Worm (Caenorhabditis elegans) whole organism, L1 larva: Measurements from ENCODE around the gene C49A9.2.
A peak's percentile ranks its signal among the peaks of the same experiment; 100 is the strongest.

ENCODE experiments used
- F16B12.6 ChIP-seq: fragments of 150-350 bp; optimal IDR thresholded peaks from 2 replicates; lab custom pipeline; 2014; ENCODE audit warnings: missing biosample characterization, missing genetic modification characterization
- aha-1 ChIP-seq: fragments of 150-350 bp; optimal IDR thresholded peaks from 2 replicates; lab custom pipeline; 2014; ENCODE audit warnings: missing biosample characterization, missing genetic modification characterization
- alr-1 ChIP-seq: fragments of 200-800 bp; sonication (Bioruptor generic); optimal IDR thresholded peaks from 2 replicates; lab custom pipeline; 2018; ENCODE audit warnings: borderline replicate concordance, mild to moderate bottlenecking, missing genetic modification characterization, missing compliant biosample characterization
- ama-1 ChIP-seq: fragments of 150-350 bp; optimal IDR thresholded peaks from 2 replicates; lab custom pipeline; 2014
- ceh-63 ChIP-seq: fragments of 200-800 bp; sonication (Bioruptor generic); optimal IDR thresholded peaks from 2 replicates; lab custom pipeline; 2018; ENCODE audit warnings: mild to moderate bottlenecking, missing genetic modification characterization, missing compliant biosample characterization
- ceh-8 ChIP-seq: fragments of 200-800 bp; sonication (Bioruptor generic); optimal IDR thresholded peaks from 2 replicates; lab custom pipeline; 2018; ENCODE audit warnings: mild to moderate bottlenecking, missing genetic modification characterization, moderate library complexity, missing compliant biosample characterization
- ceh-88 ChIP-seq: fragments of 200-800 bp; sonication (Bioruptor generic); IDR thresholded peaks from 2 replicates; pipeline ENCODE4 v1.3.6; 2022; ENCODE audit warnings: missing genetic modification characterization, missing compliant biosample characterization
- ceh-90 ChIP-seq: sonication (generic microtip); optimal IDR thresholded peaks from 2 replicates; lab custom pipeline; 2016; ENCODE audit warnings: missing genetic modification characterization, missing compliant biosample characterization
- efl-1 ChIP-seq, 4 experiments: fragments of 150-350 bp; optimal IDR thresholded peaks in 3 of 4; peaks in 1 of 4; 1 replicate in 1 of 4; 2 replicates in 3 of 4; lab custom pipeline; 2014; ENCODE audit warnings: missing biosample characterization in 2 of 4, missing genetic modification characterization in 2 of 4, missing genetic modification reagents in 2 of 4
- egl-27 ChIP-seq, 2 experiments: fragments of 150-350 bp in 1 of 2; sonication (generic microtip); optimal IDR thresholded peaks; 3 replicates each; lab custom pipeline; 2017 to 2018; ENCODE audit warnings: missing biosample characterization in 2 of 2, missing genetic modification characterization in 2 of 2, missing genetic modification reagents in 2 of 2
- elt-2 ChIP-seq: sonication (generic microtip); optimal IDR thresholded peaks from 2 replicates; lab custom pipeline; 2016; ENCODE audit warnings: missing genetic modification characterization, mild to moderate bottlenecking, inconsistent platforms, missing compliant biosample characterization, missing genetic modification reagents
- ets-5 ChIP-seq: fragments of 200-800 bp; sonication (Bioruptor generic); IDR thresholded peaks from 2 replicates; pipeline ENCODE4 v1.3.6; 2022; ENCODE audit warnings: missing genetic modification characterization, missing compliant biosample characterization
- fkh-8 ChIP-seq: sonication (generic microtip); optimal IDR thresholded peaks from 2 replicates; lab custom pipeline; 2016; ENCODE audit warnings: mild to moderate bottlenecking, missing genetic modification characterization, missing compliant biosample characterization
- fos-1 ChIP-seq: fragments of 150-350 bp; optimal IDR thresholded peaks from 2 replicates; lab custom pipeline; 2014; ENCODE audit warnings: missing biosample characterization, missing genetic modification characterization
- grh-1 ChIP-seq: fragments of 200-800 bp; sonication (Bioruptor generic); IDR thresholded peaks from 2 replicates; pipeline ENCODE4 v1.3.6; 2022; ENCODE audit warnings: missing genetic modification reagents, missing genetic modification characterization, missing compliant biosample characterization
- hpl-2 ChIP-seq: fragments of 150-350 bp; optimal IDR thresholded peaks from 2 replicates; lab custom pipeline; 2014; ENCODE audit warnings: missing biosample characterization, missing genetic modification reagents, missing genetic modification characterization
- isw-1 ChIP-seq: fragments of 200-800 bp; sonication (Bioruptor generic); IDR thresholded peaks from 2 replicates; pipeline ENCODE4 v1.3.6; 2022; ENCODE audit warnings: missing genetic modification characterization, missing compliant biosample characterization
- lin-35 ChIP-seq, 2 experiments: fragments of 150-350 bp; optimal IDR thresholded peaks; 2 replicates each; lab custom pipeline; 2014; ENCODE audit warnings: missing biosample characterization in 2 of 2, missing genetic modification characterization in 2 of 2, missing genetic modification reagents in 2 of 2
- lin-39 ChIP-seq: fragments of 150-350 bp; optimal IDR thresholded peaks from 2 replicates; lab custom pipeline; 2014; ENCODE audit warnings: missing biosample characterization, missing genetic modification reagents, missing genetic modification characterization
- lsy-2 ChIP-seq, 2 experiments: fragments of 150-350 bp; optimal IDR thresholded peaks; 2 replicates each; lab custom pipeline; 2014; ENCODE audit warnings: missing biosample characterization in 2 of 2, missing genetic modification characterization in 2 of 2
- mep-1 ChIP-seq: fragments of 150-350 bp; optimal IDR thresholded peaks from 2 replicates; lab custom pipeline; 2014; ENCODE audit warnings: missing biosample characterization, missing genetic modification characterization
- nhr-11 ChIP-seq: fragments of 150-350 bp; optimal IDR thresholded peaks from 2 replicates; lab custom pipeline; 2014; ENCODE audit warnings: missing biosample characterization, missing genetic modification characterization
- nhr-20 ChIP-seq: sonication (generic microtip); optimal IDR thresholded peaks from 2 replicates; lab custom pipeline; 2016; ENCODE audit warnings: mild to moderate bottlenecking, missing genetic modification characterization, missing compliant biosample characterization
- nhr-47 ChIP-seq: sonication (generic microtip); optimal IDR thresholded peaks from 2 replicates; lab custom pipeline; 2016; ENCODE audit warnings: mild to moderate bottlenecking, missing genetic modification characterization, moderate library complexity, missing compliant biosample characterization
- nhr-71 ChIP-seq: sonication (generic microtip); optimal IDR thresholded peaks from 2 replicates; lab custom pipeline; 2016; ENCODE audit warnings: mild to moderate bottlenecking, missing genetic modification characterization, moderate library complexity, missing compliant biosample characterization
- pqm-1 ChIP-seq: sonication (generic microtip); optimal IDR thresholded peaks from 3 replicates; lab custom pipeline; 2017; ENCODE audit warnings: missing biosample characterization, missing genetic modification characterization
- skn-1 ChIP-seq: fragments of 150-350 bp; optimal IDR thresholded peaks from 2 replicates; lab custom pipeline; 2014; ENCODE audit warnings: missing biosample characterization, missing genetic modification characterization
- snpc-4 ChIP-seq: fragments of 150-350 bp; optimal IDR thresholded peaks from 2 replicates; lab custom pipeline; 2014; ENCODE audit warnings: missing biosample characterization, missing genetic modification characterization
- sup-37 ChIP-seq: fragments of 200-800 bp; sonication (Bioruptor generic); optimal IDR thresholded peaks from 2 replicates; lab custom pipeline; 2018; ENCODE audit warnings: mild to moderate bottlenecking, missing genetic modification characterization, missing compliant biosample characterization
- swsn-7 ChIP-seq: sonication (generic microtip); optimal IDR thresholded peaks from 2 replicates; lab custom pipeline; 2016; ENCODE audit warnings: missing genetic modification characterization, missing compliant biosample characterization
- tbx-2 ChIP-seq: sonication (generic microtip); optimal IDR thresholded peaks from 2 replicates; lab custom pipeline; 2016; ENCODE audit warnings: missing genetic modification characterization, missing compliant biosample characterization
- tlp-1 ChIP-seq: fragments of 150-350 bp; optimal IDR thresholded peaks from 2 replicates; lab custom pipeline; 2014; ENCODE audit warnings: missing biosample characterization, missing genetic modification characterization
- unc-86 ChIP-seq: sonication (generic microtip); optimal IDR thresholded peaks from 2 replicates; lab custom pipeline; 2016; ENCODE audit warnings: missing genetic modification characterization, missing compliant biosample characterization
- unc-98 ChIP-seq: fragments of 200-800 bp; sonication (Bioruptor generic); IDR thresholded peaks from 2 replicates; pipeline ENCODE4 v1.3.6; 2022; ENCODE audit warnings: missing genetic modification characterization, missing compliant biosample characterization

C49A9.2 gene

ce11 chrIV:6210574-6210973, 14.7 kb upstream of the C49A9.2 start, which contains the start of the genes ugt-24 and C49A9.6:
Gene ugt-24 (minus strand): TSS chrIV:6210720.
Gene C49A9.6 (plus strand): TSS chrIV:6210936.
- TF ChIP-seq egl-27 (tag; optimal IDR thresholded peaks at IDR 0.05; lab: Kevin White, UChicago) (no peak), elt-2 (tag; lab: Kevin White, UChicago) (peak; percentile 17), lin-35 (GFP tag; optimal IDR thresholded peaks at IDR 0.05; lab: Kevin White, UChicago) (peak in 1 of 2 experiments; percentile 21)

- TF ChIP-seq grh-1 (GFP tag; lab: Robert Waterston, UW) = no peak
- TF ChIP-seq aha-1 (tag; lab: Kevin White, UChicago) = no peak
- TF ChIP-seq alr-1 (tag; lab: Kevin White, UChicago) = no peak
These were observed 11.8 kb upstream of the C49A9.2 start, which contains the start of gene C49A9.5 for ce11 chrIV:6213403-6213802. Gene C49A9.5 (plus strand): TSS chrIV:6213673.

ce11 chrIV:6217066-6217465, 8.2 kb upstream of the C49A9.2 start, which contains the start of gene C49A9.9:
Gene C49A9.9 (plus strand): TSS chrIV:6217372.
- TF ChIP-seq ama-1 (no peak), F16B12.6 (tag; lab: Kevin White, UChicago) (no peak), fos-1 (tag; lab: Kevin White, UChicago) (no peak), tlp-1 (tag; lab: Kevin White, UChicago) (no peak), unc-86 (tag; lab: Kevin White, UChicago) (no peak), snpc-4 (tag; lab: Kevin White, UChicago) (no peak), pqm-1 (tag; lab: Kevin White, UChicago) (no peak), swsn-7 (tag; lab: Kevin White, UChicago) (no peak)

ce11 chrIV:6217503-6217902, 7.7 kb upstream of the C49A9.2 start:
- no peak for TF ChIP-seq ceh-88
- TF ChIP-seq ceh-90 (tag; lab: Kevin White, UChicago) = no peak
- TF ChIP-seq sup-37 (GFP tag; lab: Kevin White, UChicago) = no peak
- no peak for TF ChIP-seq fkh-8 (tag; lab: Kevin White, UChicago)
- TF ChIP-seq nhr-71 (tag; lab: Kevin White, UChicago) = no peak
- no peak for TF ChIP-seq nhr-20 (tag; lab: Kevin White, UChicago)
- TF ChIP-seq aha-1 (tag; lab: Kevin White, UChicago) = no peak
- no peak for TF ChIP-seq ceh-63 (GFP tag; lab: Kevin White, UChicago)
- TF ChIP-seq mep-1 (tag; lab: Kevin White, UChicago) = no peak
- no peak for TF ChIP-seq lsy-2 (tag; optimal IDR thresholded peaks at IDR 0.05; lab: Kevin White, UChicago)
- TF ChIP-seq snpc-4 (tag; lab: Kevin White, UChicago) = no peak
- no peak for TF ChIP-seq tbx-2 (tag; lab: Kevin White, UChicago)
- TF ChIP-seq fos-1 (tag; lab: Kevin White, UChicago) = no peak
- no peak for TF ChIP-seq unc-98
- no peak for TF ChIP-seq isw-1 (GFP tag; lab: Robert Waterston, UW)
- TF ChIP-seq unc-86 (tag; lab: Kevin White, UChicago) = no peak
- TF ChIP-seq lin-35 (GFP tag; optimal IDR thresholded peaks at IDR 0.05; lab: Kevin White, UChicago) = no peak

- no peak for TF ChIP-seq ceh-8 (GFP tag; lab: Kevin White, UChicago)
- TF ChIP-seq sup-37 (GFP tag; lab: Kevin White, UChicago) = no peak
- no peak for TF ChIP-seq nhr-20 (tag; lab: Kevin White, UChicago)
- peak; percentile 35 for TF ChIP-seq hpl-2 (GFP tag; lab: Kevin White, UChicago)
- TF ChIP-seq skn-1 (tag; lab: Kevin White, UChicago) = no peak
- TF ChIP-seq ets-5 (GFP tag; lab: Robert Waterston, UW) = no peak
- TF ChIP-seq lin-39 (tag; lab: Kevin White, UChicago) = no peak
- no peak for TF ChIP-seq nhr-47 (tag; lab: Kevin White, UChicago)
- TF ChIP-seq efl-1 (optimal IDR thresholded peaks at IDR 0.05; lab: Kevin White, UChicago) = no peak
- TF ChIP-seq efl-1 (GFP tag; optimal IDR thresholded peaks at IDR 0.05 in 1 of 2; lab: Kevin White, UChicago) = peak in 1 of 2 experiments; percentile 42
- TF ChIP-seq snpc-4 (tag; lab: Kevin White, UChicago) = no peak
- peak; percentile 27 for TF ChIP-seq elt-2 (tag; lab: Kevin White, UChicago)
- TF ChIP-seq nhr-11 = no peak
These were observed 5.8 kb upstream of the C49A9.2 start, which contains the start of gene C49A9.4 for ce11 chrIV:6219429-6219828. Gene C49A9.4 (plus strand): TSS chrIV:6219693.
